Worm (Caenorhabditis elegans) whole organism, L1 larva: ENCODE measurements around the gene F35E8.1.

Experiments used
- C04F5.9 ChIP-seq: sonication (generic microtip); optimal IDR thresholded peaks from 2 replicates; lab custom pipeline; 2016; ENCODE audit warnings: missing genetic modification characterization, missing compliant biosample characterization
- C16A3.4 ChIP-seq: fragments of 150-350 bp; optimal IDR thresholded peaks from 2 replicates; lab custom pipeline; 2014; ENCODE audit warnings: missing biosample characterization, missing genetic modification characterization
- C34B4.2 ChIP-seq: sonication (generic microtip); optimal IDR thresholded peaks from 2 replicates; lab custom pipeline; 2017; ENCODE audit warnings: mild to moderate bottlenecking, missing genetic modification characterization, missing compliant biosample characterization
- Y116A8C.19 ChIP-seq: sonication (generic microtip); optimal IDR thresholded peaks from 2 replicates; lab custom pipeline; 2016; ENCODE audit warnings: missing compliant biosample characterization, missing genetic modification characterization, borderline replicate concordance
- aha-1 ChIP-seq: fragments of 150-350 bp; optimal IDR thresholded peaks from 2 replicates; lab custom pipeline; 2014; ENCODE audit warnings: missing biosample characterization, missing genetic modification characterization
- alr-1 ChIP-seq: fragments of 200-800 bp; sonication (Bioruptor generic); optimal IDR thresholded peaks from 2 replicates; lab custom pipeline; 2018; ENCODE audit warnings: borderline replicate concordance, mild to moderate bottlenecking, missing genetic modification characterization, missing compliant biosample characterization
- ceh-63 ChIP-seq: fragments of 200-800 bp; sonication (Bioruptor generic); optimal IDR thresholded peaks from 2 replicates; lab custom pipeline; 2018; ENCODE audit warnings: mild to moderate bottlenecking, missing genetic modification characterization, missing compliant biosample characterization
- ceh-82 ChIP-seq, 3 experiments: fragments of 150-350 bp in 1 of 3; sonication (generic microtip) in 2 of 3; optimal IDR thresholded peaks; 2 replicates each; lab custom pipeline; 2014 to 2017; ENCODE audit warnings: missing biosample characterization in 3 of 3, missing genetic modification characterization in 3 of 3
- ceh-88 ChIP-seq: fragments of 200-800 bp; sonication (Bioruptor generic); IDR thresholded peaks from 2 replicates; pipeline ENCODE4 v1.3.6; 2022; ENCODE audit warnings: missing genetic modification characterization, missing compliant biosample characterization
- ceh-90 ChIP-seq: sonication (generic microtip); optimal IDR thresholded peaks from 2 replicates; lab custom pipeline; 2016; ENCODE audit warnings: missing genetic modification characterization, missing compliant biosample characterization
- ces-1 ChIP-seq: fragments of 150-350 bp; optimal IDR thresholded peaks from 2 replicates; lab custom pipeline; 2014; ENCODE audit warnings: missing biosample characterization, missing genetic modification reagents, missing genetic modification characterization
- dpl-1 ChIP-seq, 3 experiments: fragments of 150-350 bp in 2 of 3; sonication (generic microtip) in 1 of 3; optimal IDR thresholded peaks; 2 replicates each; lab custom pipeline; 2014 to 2017; ENCODE audit warnings: missing biosample characterization in 3 of 3, missing genetic modification characterization in 3 of 3, missing genetic modification reagents in 3 of 3
- dsc-1 ChIP-seq: sonication (generic microtip); optimal IDR thresholded peaks from 2 replicates; lab custom pipeline; 2016; ENCODE audit warnings: mild to moderate bottlenecking, missing genetic modification characterization, missing compliant biosample characterization
- egl-13 ChIP-seq: sonication (generic microtip); optimal IDR thresholded peaks from 2 replicates; lab custom pipeline; 2016; ENCODE audit warnings: missing genotype, missing genetic modification reagents, missing genetic modification characterization, missing compliant biosample characterization
- egl-27 ChIP-seq, 2 experiments: fragments of 150-350 bp in 1 of 2; sonication (generic microtip); optimal IDR thresholded peaks; 3 replicates each; lab custom pipeline; 2017 to 2018; ENCODE audit warnings: missing biosample characterization in 2 of 2, missing genetic modification characterization in 2 of 2, missing genetic modification reagents in 2 of 2
- elt-2 ChIP-seq: sonication (generic microtip); optimal IDR thresholded peaks from 2 replicates; lab custom pipeline; 2016; ENCODE audit warnings: missing genetic modification characterization, mild to moderate bottlenecking, inconsistent platforms, missing compliant biosample characterization, missing genetic modification reagents
- elt-3 ChIP-seq, 6 experiments: fragments of 150-350 bp in 1 of 6; sonication (generic microtip); optimal IDR thresholded peaks; 2 replicates each; lab custom pipeline; 2017 to 2018; ENCODE audit warnings: missing biosample characterization in 6 of 6, missing genetic modification characterization in 6 of 6, inconsistent platforms in 1 of 6
- fkh-10 ChIP-seq: sonication (generic microtip); optimal IDR thresholded peaks from 2 replicates; lab custom pipeline; 2017; ENCODE audit warnings: missing biosample characterization, missing genetic modification reagents, missing genetic modification characterization
- fos-1 ChIP-seq: fragments of 150-350 bp; optimal IDR thresholded peaks from 2 replicates; lab custom pipeline; 2014; ENCODE audit warnings: missing biosample characterization, missing genetic modification characterization
- isw-1 ChIP-seq: fragments of 200-800 bp; sonication (Bioruptor generic); IDR thresholded peaks from 2 replicates; pipeline ENCODE4 v1.3.6; 2022; ENCODE audit warnings: missing genetic modification characterization, missing compliant biosample characterization
- jun-1 ChIP-seq: fragments of 150-350 bp; optimal IDR thresholded peaks from 2 replicates; lab custom pipeline; 2014; ENCODE audit warnings: missing biosample characterization, missing genetic modification reagents, missing genetic modification characterization
- lin-15B ChIP-seq: fragments of 150-350 bp; sonication (generic microtip); optimal IDR thresholded peaks from 3 replicates; lab custom pipeline; 2014; ENCODE audit warnings: missing biosample characterization, missing genetic modification characterization
- lin-35 ChIP-seq, 2 experiments: fragments of 150-350 bp; optimal IDR thresholded peaks; 2 replicates each; lab custom pipeline; 2014; ENCODE audit warnings: missing biosample characterization in 2 of 2, missing genetic modification characterization in 2 of 2, missing genetic modification reagents in 2 of 2
- lin-39 ChIP-seq: fragments of 150-350 bp; optimal IDR thresholded peaks from 2 replicates; lab custom pipeline; 2014; ENCODE audit warnings: missing biosample characterization, missing genetic modification reagents, missing genetic modification characterization
- lir-3 ChIP-seq: sonication (generic microtip); optimal IDR thresholded peaks from 2 replicates; lab custom pipeline; 2016; ENCODE audit warnings: mild to moderate bottlenecking, missing genetic modification characterization, moderate library complexity, missing compliant biosample characterization; ENCODE audit not compliant: poor library complexity
- mab-9 ChIP-seq: fragments of 200-800 bp; sonication (Bioruptor generic); IDR thresholded peaks from 2 replicates; pipeline ENCODE4 v1.3.6; 2022; ENCODE audit warnings: missing genetic modification reagents, missing genetic modification characterization, missing compliant biosample characterization
- mdl-1 ChIP-seq, 2 experiments: fragments of 150-350 bp; optimal IDR thresholded peaks; 2 replicates each; lab custom pipeline; 2014 to 2017; ENCODE audit warnings: missing biosample characterization in 2 of 2, missing genetic modification characterization in 2 of 2, inconsistent platforms in 1 of 2
- mef-2 ChIP-seq: fragments of 150-350 bp; optimal IDR thresholded peaks from 2 replicates; lab custom pipeline; 2014; ENCODE audit warnings: missing biosample characterization, missing genetic modification characterization
- mep-1 ChIP-seq: fragments of 150-350 bp; optimal IDR thresholded peaks from 2 replicates; lab custom pipeline; 2014; ENCODE audit warnings: missing biosample characterization, missing genetic modification characterization
- nhr-12 ChIP-seq: sonication (generic microtip); optimal IDR thresholded peaks from 2 replicates; lab custom pipeline; 2017; ENCODE audit warnings: missing biosample characterization, missing genetic modification characterization
- nhr-19 ChIP-seq: fragments of 200-800 bp; sonication (Bioruptor generic); conservative IDR thresholded peaks from 2 replicates; pipeline ENCODE4 v1.3.6; 2022; ENCODE audit warnings: missing genetic modification characterization, missing compliant biosample characterization
- nhr-20 ChIP-seq: sonication (generic microtip); optimal IDR thresholded peaks from 2 replicates; lab custom pipeline; 2016; ENCODE audit warnings: mild to moderate bottlenecking, missing genetic modification characterization, missing compliant biosample characterization
- nhr-237 ChIP-seq: fragments of 150-350 bp; optimal IDR thresholded peaks from 2 replicates; lab custom pipeline; 2014; ENCODE audit warnings: missing biosample characterization, missing genetic modification characterization
- nhr-71 ChIP-seq: sonication (generic microtip); optimal IDR thresholded peaks from 2 replicates; lab custom pipeline; 2016; ENCODE audit warnings: mild to moderate bottlenecking, missing genetic modification characterization, moderate library complexity, missing compliant biosample characterization
- nhr-84 ChIP-seq: sonication (generic microtip); optimal IDR thresholded peaks from 2 replicates; lab custom pipeline; 2017; ENCODE audit warnings: missing biosample characterization, missing genetic modification characterization
- nhr-85 ChIP-seq: sonication (generic microtip); peaks from one replicate; lab custom pipeline; 2016; ENCODE audit warnings: missing genetic modification characterization, inconsistent platforms, missing compliant biosample characterization
- nhr-90 ChIP-seq: sonication (generic microtip); optimal IDR thresholded peaks from 2 replicates; lab custom pipeline; 2016; ENCODE audit warnings: mild to moderate bottlenecking, missing genetic modification characterization, missing compliant biosample characterization; ENCODE audit not compliant: poor library complexity
- pag-3 ChIP-seq: sonication (generic microtip); optimal IDR thresholded peaks from 2 replicates; lab custom pipeline; 2017; ENCODE audit warnings: missing genetic modification characterization, mild to moderate bottlenecking, missing compliant biosample characterization, antibody characterized with exemption, borderline replicate concordance; ENCODE audit not compliant: insufficient read depth
- pax-3 ChIP-seq: fragments of 200-800 bp; sonication (Bioruptor generic); optimal IDR thresholded peaks from 2 replicates; lab custom pipeline; 2018; ENCODE audit warnings: mild to moderate bottlenecking, missing genetic modification characterization, moderate library complexity, missing compliant biosample characterization
- snu-23 ChIP-seq: sonication (generic microtip); optimal IDR thresholded peaks from 2 replicates; lab custom pipeline; 2016; ENCODE audit warnings: missing genetic modification characterization, missing compliant biosample characterization
- swsn-7 ChIP-seq: sonication (generic microtip); optimal IDR thresholded peaks from 2 replicates; lab custom pipeline; 2016; ENCODE audit warnings: missing genetic modification characterization, missing compliant biosample characterization
- tlp-1 ChIP-seq: fragments of 150-350 bp; optimal IDR thresholded peaks from 2 replicates; lab custom pipeline; 2014; ENCODE audit warnings: missing biosample characterization, missing genetic modification characterization
- unc-130 ChIP-seq: fragments of 150-350 bp; optimal IDR thresholded peaks from 2 replicates; lab custom pipeline; 2017; ENCODE audit warnings: missing biosample characterization, missing genetic modification characterization, inconsistent platforms
- unc-30 ChIP-seq: sonication (generic microtip); optimal IDR thresholded peaks from 2 replicates; lab custom pipeline; 2017; ENCODE audit warnings: missing biosample characterization, missing genetic modification characterization
- unc-62 ChIP-seq: fragments of 150-350 bp; optimal IDR thresholded peaks from 2 replicates; lab custom pipeline; 2014; ENCODE audit warnings: missing biosample characterization, missing genetic modification reagents, missing genetic modification characterization
- unc-86 ChIP-seq: sonication (generic microtip); optimal IDR thresholded peaks from 2 replicates; lab custom pipeline; 2016; ENCODE audit warnings: missing genetic modification characterization, missing compliant biosample characterization
- unc-98 ChIP-seq: fragments of 200-800 bp; sonication (Bioruptor generic); IDR thresholded peaks from 2 replicates; pipeline ENCODE4 v1.3.6; 2022; ENCODE audit warnings: missing genetic modification characterization, missing compliant biosample characterization
- vab-15 ChIP-seq: sonication (generic microtip); optimal IDR thresholded peaks from 2 replicates; lab custom pipeline; 2017; ENCODE audit warnings: missing genotype, mild to moderate bottlenecking, missing genetic modification characterization, missing compliant biosample characterization
- xbp-1 ChIP-seq: sonication (generic microtip); optimal IDR thresholded peaks from 2 replicates; lab custom pipeline; 2016; ENCODE audit warnings: missing genetic modification characterization, missing compliant biosample characterization
- zag-1 ChIP-seq: fragments of 150-350 bp; optimal IDR thresholded peaks from 2 replicates; lab custom pipeline; 2014; ENCODE audit warnings: missing biosample characterization, missing genetic modification characterization
- zip-4 ChIP-seq: fragments of 200-800 bp; sonication (Bioruptor generic); optimal IDR thresholded peaks from 2 replicates; lab custom pipeline; 2018; ENCODE audit warnings: mild to moderate bottlenecking, missing genetic modification characterization, moderate library complexity, missing compliant biosample characterization
- ztf-4 ChIP-seq: fragments of 150-350 bp; optimal IDR thresholded peaks from 2 replicates; lab custom pipeline; 2014; ENCODE audit warnings: missing biosample characterization, missing genetic modification characterization

F35E8.1 gene

ce11 chrV:15873762-15874161, 31.7 kb downstream of the F35E8.1 start:
- no peak for TF ChIP-seq unc-30 (tag; lab: Kevin White, UChicago)
- TF ChIP-seq mef-2 (tag; lab: Kevin White, UChicago): no peak
- TF ChIP-seq lin-15B: no peak
- peak; percentile 64 for TF ChIP-seq xbp-1 (tag; lab: Kevin White, UChicago)
- TF ChIP-seq pag-3: no peak
- TF ChIP-seq zag-1 (tag; lab: Kevin White, UChicago): no peak
- peak; percentile 52 for TF ChIP-seq unc-86 (tag; lab: Kevin White, UChicago)
- TF ChIP-seq alr-1 (tag; lab: Kevin White, UChicago): no peak
- no peak for TF ChIP-seq ces-1 (GFP tag; lab: Kevin White, UChicago)
- peak; percentile 38 for TF ChIP-seq isw-1 (GFP tag; lab: Robert Waterston, UW)
- peak; percentile 52 for TF ChIP-seq egl-13 (tag; lab: Kevin White, UChicago)
- peak; percentile 59 for TF ChIP-seq elt-2
- TF ChIP-seq nhr-237 (tag; lab: Kevin White, UChicago): no peak
- no peak for TF ChIP-seq Y116A8C.19 (tag; lab: Kevin White, UChicago)
- TF ChIP-seq jun-1 (tag; lab: Kevin White, UChicago): no peak
- peak; percentile 76 for TF ChIP-seq nhr-71 (tag; lab: Kevin White, UChicago)
- TF ChIP-seq mdl-1 (tag; optimal IDR thresholded peaks at IDR 0.05; lab: Kevin White, UChicago): peak in 1 of 2 experiments; percentile 76
- peak; percentile 71 for TF ChIP-seq dsc-1 (tag; lab: Kevin White, UChicago)
- peak; percentile 18 for TF ChIP-seq zip-4 (GFP tag; lab: Kevin White, UChicago)
- peak; percentile 7 for TF ChIP-seq ceh-63 (GFP tag; lab: Kevin White, UChicago)
- peak; percentile 52 to 82 for TF ChIP-seq lin-35 (GFP tag; optimal IDR thresholded peaks at IDR 0.05; lab: Kevin White, UChicago)
- TF ChIP-seq pax-3 (tag; lab: Kevin White, UChicago): peak; percentile 58
- TF ChIP-seq snu-23: peak; percentile 81
- peak; percentile 8 for TF ChIP-seq lir-3 (tag; lab: Kevin White, UChicago)
- peak; percentile 22 to 85 (median 71) for TF ChIP-seq ceh-82 (tag; optimal IDR thresholded peaks at IDR 0.05; lab: Kevin White, UChicago)
- TF ChIP-seq aha-1 (tag; lab: Kevin White, UChicago): no peak
- TF ChIP-seq fkh-10: peak; percentile 34
- TF ChIP-seq C34B4.2 (tag; lab: Kevin White, UChicago): no peak
- TF ChIP-seq unc-98 (GFP tag; lab: Robert Waterston, UW): no peak
- no peak for TF ChIP-seq C04F5.9
- TF ChIP-seq dpl-1 (GFP tag; optimal IDR thresholded peaks at IDR 0.05; lab: Kevin White, UChicago): peak; percentile 38 to 64 (median 51)
- TF ChIP-seq tlp-1 (tag; lab: Kevin White, UChicago): no peak
- peak; percentile 76 for TF ChIP-seq nhr-90
- peak; percentile 61 for TF ChIP-seq mep-1 (tag; lab: Kevin White, UChicago)
- peak in 1 of 6 experiments; percentile 29 for TF ChIP-seq elt-3 (tag; optimal IDR thresholded peaks at IDR 0.05; lab: Kevin White, UChicago)
- TF ChIP-seq ceh-90: no peak
- peak; percentile 12 for TF ChIP-seq nhr-12 (tag; lab: Kevin White, UChicago)
- TF ChIP-seq ceh-88 (GFP tag; lab: Robert Waterston, UW): 0 out of 2 replicates have a peak, but pooled peaks have one; percentile 11
- peak; percentile 48 for TF ChIP-seq fos-1
- peak; percentile 66 for TF ChIP-seq nhr-19
- no peak for TF ChIP-seq vab-15 (tag; lab: Kevin White, UChicago)
- TF ChIP-seq unc-62 (GFP tag; lab: Kevin White, UChicago): no peak
- peak; percentile 69 for TF ChIP-seq swsn-7
- TF ChIP-seq mab-9 (GFP tag; lab: Robert Waterston, UW): peak; percentile 42; the same call in 1 of the 2 replicates
- TF ChIP-seq nhr-85 (tag; lab: Kevin White, UChicago): peak; percentile 79
- peak; percentile 8 for TF ChIP-seq ztf-4 (tag; lab: Kevin White, UChicago)
- TF ChIP-seq nhr-84 (tag; lab: Kevin White, UChicago): no peak
- peak; percentile 75 for TF ChIP-seq nhr-20 (tag; lab: Kevin White, UChicago)
- TF ChIP-seq lin-39: no peak
- peak; percentile 35 for TF ChIP-seq unc-130 (tag; lab: Kevin White, UChicago)
- peak; percentile 78 for TF ChIP-seq C16A3.4 (tag; lab: Kevin White, UChicago)
- TF ChIP-seq egl-27 (tag; optimal IDR thresholded peaks at IDR 0.05; lab: Kevin White, UChicago): no peak
